Fruit fly (Drosophila melanogaster): ENCODE measurements around the gene fax.
A peak's percentile ranks its signal among the peaks of the same experiment; 100 is the strongest.

fax gene

dm6 chr3L:16408609-16409439 lies 2.8 kb downstream of the fax start (continued):
- TF ChIP-seq CG8388 (GFP tag; optimal IDR thresholded peaks at IDR 0.05) = no peak
- 0 out of 2 replicates have a peak, but pooled peaks have one; percentile 33 for TF ChIP-seq ranshi (GFP tag; IDR thresholded peaks at IDR 0.05)
- peak; percentile 32 to 61 for TF ChIP-seq bsh (GFP tag; optimal IDR thresholded peaks at IDR 0.05)
- TF ChIP-seq Myb (GFP tag; optimal IDR thresholded peaks at IDR 0.05) = no peak
- no peak for TF ChIP-seq pan (optimal IDR thresholded peaks at IDR 0.05)
- no peak for TF ChIP-seq pan (GFP tag; optimal IDR thresholded peaks at IDR 0.05 in 1 of 2, IDR thresholded peaks at IDR 0.05 in 1 of 2)
- TF ChIP-seq p53 (GFP tag; optimal IDR thresholded peaks at IDR 0.05) = no peak
- no peak for TF ChIP-seq Fer2 (tag; optimal IDR thresholded peaks at IDR 0.05)
- no peak for TF ChIP-seq ewg (GFP tag; optimal IDR thresholded peaks at IDR 0.05)
- TF ChIP-seq CG4282 (GFP tag; optimal IDR thresholded peaks at IDR 0.05) = no peak
- no peak for TF ChIP-seq CG14014 (GFP tag; IDR thresholded peaks at IDR 0.05)
- peak; percentile 88 for TF ChIP-seq CG17385 (GFP tag; optimal IDR thresholded peaks at IDR 0.05)
- TF ChIP-seq CG32772 (GFP tag; IDR thresholded peaks at IDR 0.05) = no peak
- 0 out of 2 replicates have a peak, but pooled peaks have one; percentile 27 for TF ChIP-seq CG17328 (GFP tag; IDR thresholded peaks at IDR 0.05)
- peak; percentile 2 for TF ChIP-seq CG8478 (optimal IDR thresholded peaks at IDR 0.05)
- TF ChIP-seq tx (GFP tag; optimal IDR thresholded peaks at IDR 0.05) = no peak
- TF ChIP-seq ab (GFP tag; optimal IDR thresholded peaks at IDR 0.05) = no peak
- no peak for TF ChIP-seq crp (GFP tag; optimal IDR thresholded peaks at IDR 0.05)
- no peak for TF ChIP-seq Six4 (GFP tag; optimal IDR thresholded peaks at IDR 0.05)
- TF ChIP-seq CG2116 (GFP tag; optimal IDR thresholded peaks at IDR 0.05) = peak; percentile 32
- TF ChIP-seq CG18619 (GFP tag; optimal IDR thresholded peaks at IDR 0.05) = peak; percentile 27
- TF ChIP-seq sug (tag; optimal IDR thresholded peaks at IDR 0.05) = no peak
- no peak for TF ChIP-seq CG7271 (tag; optimal IDR thresholded peaks at IDR 0.05)
- TF ChIP-seq HLH3B (GFP tag; IDR thresholded peaks at IDR 0.05) = no peak
- peak; percentile 2 for TF ChIP-seq tin (GFP tag; optimal IDR thresholded peaks at IDR 0.05)
- peak; percentile 38; the same call in 1 of the 2 replicates for TF ChIP-seq CG1024 (GFP tag; IDR thresholded peaks at IDR 0.05)
- TF ChIP-seq Adf1 (GFP tag; IDR thresholded peaks at IDR 0.05) = no peak
- no peak for TF ChIP-seq HmgZ (tag; optimal IDR thresholded peaks at IDR 0.05)
- TF ChIP-seq CG32767 (GFP tag; IDR thresholded peaks at IDR 0.05) = no peak; the same call in 1 of the 2 replicates
- TF ChIP-seq ttk (GFP tag; IDR thresholded peaks at IDR 0.05) = no peak
- TF ChIP-seq CG9797 (GFP tag; optimal IDR thresholded peaks at IDR 0.05) = peak; percentile 12
- TF ChIP-seq tll (GFP tag; optimal IDR thresholded peaks at IDR 0.05) = peak in 1 of 2 experiments; percentile 21
- TF ChIP-seq twi (tag; optimal IDR thresholded peaks at IDR 0.05) = no peak
- TF ChIP-seq NfI (GFP tag; optimal IDR thresholded peaks at IDR 0.05) = no peak
- peak; percentile 29 for TF ChIP-seq bcd (GFP tag; optimal IDR thresholded peaks at IDR 0.05)
- peak; percentile 70 for TF ChIP-seq CG6254 (GFP tag; optimal IDR thresholded peaks at IDR 0.05)
- TF ChIP-seq Trl (optimal IDR thresholded peaks at IDR 0.05) = peak; percentile 58 to 63
- peak; percentile 27 for TF ChIP-seq Trl (GFP tag; optimal IDR thresholded peaks at IDR 0.05)
- peak; percentile 37 for TF ChIP-seq zen (tag; optimal IDR thresholded peaks at IDR 0.05)
- TF ChIP-seq Hr3 (GFP tag; optimal IDR thresholded peaks at IDR 0.05) = peak; percentile 9
- no peak for TF ChIP-seq ftz-f1 (GFP tag; optimal IDR thresholded peaks at IDR 0.05)
- TF ChIP-seq CG17802 (tag; optimal IDR thresholded peaks at IDR 0.05) = no peak
- no peak for TF ChIP-seq CG11085 (GFP tag; IDR thresholded peaks at IDR 0.05)
- no peak for TF ChIP-seq sr (GFP tag; IDR thresholded peaks at IDR 0.05)
- TF ChIP-seq Dad (GFP tag; optimal IDR thresholded peaks at IDR 0.05) = peak; percentile 12
- TF ChIP-seq jumu (GFP tag; optimal IDR thresholded peaks at IDR 0.05) = no peak
- no peak for TF ChIP-seq D (optimal IDR thresholded peaks at IDR 0.05)
- TF ChIP-seq D (GFP tag; optimal IDR thresholded peaks at IDR 0.05) = peak; percentile 78
- no peak for TF ChIP-seq trh (GFP tag; optimal IDR thresholded peaks at IDR 0.05)
- TF ChIP-seq nau (GFP tag; optimal IDR thresholded peaks at IDR 0.05) = no peak

Measured in whole organism, embryonic.